Worm (Caenorhabditis elegans): ENCODE results near the gene Y51H4A.22.

DNA sequence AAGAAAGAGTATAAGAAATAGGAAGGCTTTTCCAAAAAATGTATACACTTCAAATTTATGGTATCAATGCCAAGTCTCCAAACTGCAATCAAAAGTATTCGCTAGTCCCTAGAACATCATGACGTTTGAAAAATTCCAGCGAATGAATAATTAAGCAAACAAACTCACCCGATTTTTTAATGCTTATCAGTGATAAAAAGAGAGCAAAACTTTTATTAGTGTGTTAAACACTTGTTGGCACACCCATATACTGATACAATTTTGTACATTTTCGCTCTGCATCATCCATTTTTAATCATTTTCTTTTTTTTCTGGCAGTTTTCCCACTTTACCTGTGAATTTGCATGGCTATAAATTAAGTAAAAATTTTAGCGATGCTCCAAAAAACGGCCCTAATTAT lies 15.4 kb downstream of the Y51H4A.22 start, which contains the start of gene Y51H4A.25:
- TF ChIP-seq saeg-2 (GFP tag; IDR thresholded peaks at IDR 0.05) (no peak), mdl-1 (tag; optimal IDR thresholded peaks at IDR 0.05) (no peak), nhr-28 (tag; optimal IDR thresholded peaks at IDR 0.05) (peak; percentile 18), unc-130 (GFP tag; optimal IDR thresholded peaks at IDR 0.05) (no peak), nhr-42 (GFP tag; IDR thresholded peaks at IDR 0.05) (no peak), dpl-1 (GFP tag; optimal IDR thresholded peaks at IDR 0.05) (no peak)

Measured in whole organism, L4 larva.